Fruit fly (Drosophila melanogaster): ENCODE results near the gene Sema5c.

DNA sequence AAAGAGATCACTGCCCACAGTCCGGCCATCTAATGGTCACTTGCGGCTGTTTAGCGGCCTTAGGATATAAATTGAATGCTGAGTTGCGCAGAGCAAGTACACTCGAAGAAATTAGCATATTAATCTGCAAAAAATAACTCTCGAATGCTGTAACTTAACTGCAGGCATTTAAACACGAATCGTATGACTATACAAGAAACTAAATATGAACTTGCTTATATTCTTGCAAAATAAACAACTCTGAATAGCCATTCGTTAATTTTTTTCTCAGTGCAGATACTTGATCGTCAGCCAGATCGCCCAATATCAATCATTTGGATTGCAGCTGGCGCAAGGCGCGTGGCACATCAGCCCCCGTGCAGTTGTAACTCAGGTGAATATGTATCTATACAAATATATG, 8.6 kb downstream of the Sema5c start:
- TF ChIP-seq h (optimal IDR thresholded peaks at IDR 0.05) (no peak), Myc (optimal IDR thresholded peaks at IDR 0.05) (no peak), ttk (optimal IDR thresholded peaks at IDR 0.05) (no peak), Sin3A (optimal IDR thresholded peaks at IDR 0.05) (no peak)
